Worm (Caenorhabditis elegans): ENCODE measurements around the gene F31F6.2.

Gene F31F6.2

DNA sequence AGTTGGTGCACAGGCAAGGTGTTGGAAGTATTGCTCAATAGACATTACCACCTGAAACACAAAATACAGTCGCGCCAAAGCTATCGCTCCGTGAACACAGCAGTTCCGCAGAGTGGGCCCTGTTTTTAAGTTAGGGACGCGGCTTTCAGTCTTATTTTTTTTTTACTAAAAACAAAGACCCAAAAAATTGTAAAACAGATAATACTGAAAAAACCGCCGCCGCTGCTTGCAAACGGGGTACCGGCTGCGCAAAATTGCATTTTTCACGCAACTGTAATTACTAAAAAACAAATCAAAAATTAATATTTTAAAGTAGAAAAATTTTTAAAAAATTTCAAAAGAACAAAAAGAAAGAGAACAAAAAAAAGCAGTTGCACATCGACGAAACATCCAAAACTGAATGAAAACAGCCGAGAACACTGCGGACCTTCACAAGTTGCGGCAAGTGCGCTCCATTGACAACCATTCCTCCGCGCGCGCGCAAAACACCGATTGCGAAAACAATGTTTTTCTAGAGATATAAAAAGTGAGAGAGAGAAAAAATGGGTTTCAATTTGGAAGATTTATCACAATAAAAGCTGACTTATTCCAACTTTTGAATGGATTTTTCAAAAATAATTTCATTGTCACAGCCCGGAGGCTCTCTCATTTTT lies 1.3 kb upstream of the F31F6.2 start, which contains the start of gene F31F6.3:
Gene F31F6.3, minus strand, starts transcription at position 51 of the 653 bp plus-strand sequence.
- TF ChIP-seq gmeb-1 (tag; optimal IDR thresholded peaks at IDR 0.05) (no peak), ama-1 (optimal IDR thresholded peaks at IDR 0.05) (no peak), unc-55 (GFP tag; optimal IDR thresholded peaks at IDR 0.05) (no peak), ztf-1 (GFP tag; conservative IDR thresholded peaks at IDR 0.05) (no peak)

DNA sequence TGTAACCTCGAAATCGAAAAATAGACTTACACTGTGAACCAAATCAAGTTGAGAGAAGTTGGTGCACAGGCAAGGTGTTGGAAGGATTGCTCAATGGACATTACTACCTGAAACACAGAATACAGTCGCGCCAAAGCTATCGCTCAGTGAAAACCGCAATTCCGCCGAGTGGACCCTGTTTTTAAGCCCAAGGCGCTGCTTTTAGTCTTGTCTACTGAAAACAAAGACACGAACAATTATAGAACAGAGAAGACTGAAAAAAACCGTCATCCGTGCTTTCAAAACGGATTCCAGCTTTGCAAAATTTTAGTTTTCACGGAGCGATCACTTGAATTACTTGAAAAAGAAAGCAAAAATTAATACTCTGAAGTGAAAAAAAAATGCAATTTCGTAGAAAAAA lies 3.5 kb downstream of the F31F6.2 start, which contains the start of gene F31F6.1:
Gene F31F6.1, minus strand, starts transcription at position 101 of the 400 bp plus-strand sequence.
- TF ChIP-seq lsy-2 (tag; optimal IDR thresholded peaks at IDR 0.05), result no peak
- no peak for TF ChIP-seq egl-27 (tag; optimal IDR thresholded peaks at IDR 0.05)
- TF ChIP-seq nhr-23 (tag; optimal IDR thresholded peaks at IDR 0.05), result no peak
- TF ChIP-seq fos-1 (tag; optimal IDR thresholded peaks at IDR 0.05), result no peak
- TF ChIP-seq unc-39 (tag; optimal IDR thresholded peaks at IDR 0.05), result no peak
- no peak for TF ChIP-seq blmp-1 (tag; optimal IDR thresholded peaks at IDR 0.05; ENCODE audit: insufficient read depth)
- TF ChIP-seq elt-1 (tag; optimal IDR thresholded peaks at IDR 0.05), result no peak
- no peak for TF ChIP-seq alr-1 (tag; optimal IDR thresholded peaks at IDR 0.05)
- TF ChIP-seq Y55F3AM.14 (GFP tag; optimal IDR thresholded peaks at IDR 0.05), result no peak
- TF ChIP-seq nhr-237 (tag; optimal IDR thresholded peaks at IDR 0.05), result no peak
- no peak for TF ChIP-seq peb-1 (tag; optimal IDR thresholded peaks at IDR 0.05)
- TF ChIP-seq nhr-77 (tag; optimal IDR thresholded peaks at IDR 0.05), result no peak
- no peak for TF ChIP-seq sem-4 (tag; optimal IDR thresholded peaks at IDR 0.05)
- no peak for TF ChIP-seq sma-3 (GFP tag; optimal IDR thresholded peaks at IDR 0.05)
- TF ChIP-seq ztf-11 (tag; optimal IDR thresholded peaks at IDR 0.05), result no peak
- no peak for TF ChIP-seq nhr-21 (tag; optimal IDR thresholded peaks at IDR 0.05)
- TF ChIP-seq lin-11 (tag; optimal IDR thresholded peaks at IDR 0.05), result no peak
- TF ChIP-seq mbf-1 (tag; optimal IDR thresholded peaks at IDR 0.05), result no peak

DNA sequence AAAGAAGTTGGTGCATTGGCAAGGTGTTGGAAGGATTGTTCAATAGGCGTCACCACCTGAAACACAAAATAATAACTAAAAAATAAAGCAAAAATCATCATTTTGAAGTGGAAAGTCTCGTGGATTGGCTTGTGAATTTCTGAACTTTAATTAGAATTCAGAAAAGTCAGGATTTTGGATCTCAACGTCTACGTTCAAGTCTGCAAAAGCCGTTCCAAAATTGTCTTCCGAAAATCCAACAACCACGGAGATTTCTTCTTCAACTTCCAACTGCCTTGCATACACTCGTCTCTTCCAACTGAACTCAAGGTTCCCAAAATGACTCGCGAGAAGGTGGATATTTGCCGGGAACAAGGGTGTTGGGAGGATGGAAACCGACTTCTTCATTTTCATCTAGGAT lies 5.9 kb downstream of the F31F6.2 start, which contains the start of gene C27C12.3:
Gene C27C12.3, minus strand, starts transcription at position 101 of the 400 bp plus-strand sequence.
- TF ChIP-seq mab-5 (tag; optimal IDR thresholded peaks at IDR 0.05) (no peak), lin-13 (GFP tag; optimal IDR thresholded peaks at IDR 0.05) (no peak), mbf-1 (tag; optimal IDR thresholded peaks at IDR 0.05) (no peak), sem-4 (tag; optimal IDR thresholded peaks at IDR 0.05) (no peak), nhr-21 (tag; optimal IDR thresholded peaks at IDR 0.05) (no peak), ceh-16 (tag; optimal IDR thresholded peaks at IDR 0.05) (no peak), nhr-11 (tag; optimal IDR thresholded peaks at IDR 0.05) (no peak), nhr-25 (tag; optimal IDR thresholded peaks at IDR 0.05) (no peak), ztf-4 (tag; optimal IDR thresholded peaks at IDR 0.05) (no peak), snpc-4 (tag; optimal IDR thresholded peaks at IDR 0.05) (no peak), Y55F3AM.14 (GFP tag; optimal IDR thresholded peaks at IDR 0.05) (no peak)

DNA sequence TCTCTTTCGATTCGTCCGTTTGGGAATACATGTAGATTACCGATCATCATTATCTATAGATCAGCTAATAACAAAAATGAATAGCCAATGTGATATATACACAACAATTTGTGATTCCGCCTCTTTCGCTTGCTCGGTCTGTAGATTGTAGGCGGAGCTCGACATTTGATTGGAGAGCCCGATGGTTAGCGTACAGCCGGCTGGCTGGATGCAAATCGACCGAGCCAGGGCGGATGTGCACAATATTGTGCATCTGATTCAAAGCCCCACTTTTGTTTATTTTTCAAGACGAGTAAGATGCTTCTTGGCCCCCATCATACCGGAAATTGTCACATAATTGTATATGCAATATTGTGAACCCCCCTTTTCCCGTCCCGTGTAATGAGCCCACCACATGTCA lies 9.9 kb downstream of the F31F6.2 start, which contains the start of gene dmd-4:
Gene dmd-4, minus strand, starts transcription at position 101 of the 400 bp plus-strand sequence.
- TF ChIP-seq lsy-2 (tag; optimal IDR thresholded peaks at IDR 0.05) (no peak), C34F6.9 (tag; optimal IDR thresholded peaks at IDR 0.05) (no peak), alr-1 (tag; optimal IDR thresholded peaks at IDR 0.05) (no peak), nhr-23 (tag; optimal IDR thresholded peaks at IDR 0.05) (no peak), sma-9 (GFP tag; optimal IDR thresholded peaks at IDR 0.05) (no peak), sma-9 (tag; optimal IDR thresholded peaks at IDR 0.05) (no peak), crh-2 (tag; optimal IDR thresholded peaks at IDR 0.05) (no peak), nhr-129 (tag; optimal IDR thresholded peaks at IDR 0.05) (no peak), fos-1 (tag; optimal IDR thresholded peaks at IDR 0.05) (no peak), mbf-1 (tag; optimal IDR thresholded peaks at IDR 0.05) (no peak), mab-5 (tag; optimal IDR thresholded peaks at IDR 0.05) (no peak), nhr-10 (tag; optimal IDR thresholded peaks at IDR 0.05) (no peak), sma-3 (GFP tag; optimal IDR thresholded peaks at IDR 0.05) (no peak), unc-62 (GFP tag; optimal IDR thresholded peaks at IDR 0.05) (no peak), ztf-11 (tag; optimal IDR thresholded peaks at IDR 0.05) (no peak), unc-55 (GFP tag; optimal IDR thresholded peaks at IDR 0.05) (no peak), nhr-21 (tag; optimal IDR thresholded peaks at IDR 0.05) (no peak), nhr-237 (tag; optimal IDR thresholded peaks at IDR 0.05) (no peak), snpc-4 (tag; optimal IDR thresholded peaks at IDR 0.05) (no peak)

All from whole organism, L2 larva.